Fruit fly (Drosophila melanogaster): ENCODE results near the gene glu.

The glu gene

dm6 chr2L:16738206-16738900 is at the start of gene glu, which contains the start of gene ChLD3:
TSS of gene glu (minus strand) at chr2L:16738388.
TSS of gene ChLD3 (plus strand) at chr2L:16738850.
- TF ChIP-seq dsf (GFP tag; optimal IDR thresholded peaks at IDR 0.05; ENCODE audit: borderline replicate concordance) (no peak), ey (GFP tag; optimal IDR thresholded peaks at IDR 0.05) (no peak), Abd-B (GFP tag; optimal IDR thresholded peaks at IDR 0.05) (no peak), Hr78 (GFP tag; optimal IDR thresholded peaks at IDR 0.05) (no peak), Myc (optimal IDR thresholded peaks at IDR 0.05) (no peak), Sp1 (GFP tag; optimal IDR thresholded peaks at IDR 0.05) (no peak)

DNA sequence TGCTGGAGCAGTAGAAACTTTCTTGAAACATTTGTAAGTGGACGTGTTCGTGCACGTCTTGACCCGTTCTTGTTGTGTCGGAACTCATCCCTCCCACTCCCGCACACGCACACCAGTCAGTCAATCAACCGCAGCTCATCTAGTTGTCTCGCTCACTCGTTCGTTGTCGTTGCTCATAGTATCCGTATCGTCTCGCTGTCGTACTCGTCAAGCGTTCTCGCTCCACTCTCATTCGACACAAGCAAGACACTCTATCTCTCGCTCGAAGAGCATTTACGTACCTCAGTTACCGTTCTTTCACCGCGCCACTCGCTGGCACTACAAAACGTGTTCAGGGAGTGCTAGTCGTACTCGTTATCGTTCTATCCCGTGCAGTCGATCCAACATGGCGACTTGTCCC is 49.4 kb upstream of the glu start:
- TF ChIP-seq GATAd (GFP tag; optimal IDR thresholded peaks at IDR 0.05) (no peak), lola (GFP tag; optimal IDR thresholded peaks at IDR 0.05) (no peak), Mio (GFP tag; optimal IDR thresholded peaks at IDR 0.05) (no peak), foxo (GFP tag; optimal IDR thresholded peaks at IDR 0.05) (no peak), Hr78 (GFP tag; optimal IDR thresholded peaks at IDR 0.05) (no peak), OdsH (GFP tag; optimal IDR thresholded peaks at IDR 0.05) (no peak), sv (GFP tag; optimal IDR thresholded peaks at IDR 0.05) (no peak), Dif (GFP tag; optimal IDR thresholded peaks at IDR 0.05; ENCODE audit: partially characterized antibody) (no peak), N (GFP tag; optimal IDR thresholded peaks at IDR 0.05) (no peak), rgr (GFP tag; optimal IDR thresholded peaks at IDR 0.05) (no peak), woc (GFP tag; optimal IDR thresholded peaks at IDR 0.05) (no peak), br (GFP tag; optimal IDR thresholded peaks at IDR 0.05) (no peak), Jra (GFP tag; optimal IDR thresholded peaks at IDR 0.05) (no peak), pan (optimal IDR thresholded peaks at IDR 0.05) (no peak), h (GFP tag; optimal IDR thresholded peaks at IDR 0.05) (no peak), CrebA (GFP tag; optimal IDR thresholded peaks at IDR 0.05; ENCODE audit: borderline replicate concordance) (no peak), jim (GFP tag; optimal IDR thresholded peaks at IDR 0.05) (no peak)

- no peak for TF ChIP-seq Hr83 (GFP tag; optimal IDR thresholded peaks at IDR 0.05; ENCODE audit: poor library complexity, severe bottlenecking)
- no peak for TF ChIP-seq woc (GFP tag; optimal IDR thresholded peaks at IDR 0.05)
- TF ChIP-seq Jra (GFP tag; optimal IDR thresholded peaks at IDR 0.05): no peak
- TF ChIP-seq tai (GFP tag; optimal IDR thresholded peaks at IDR 0.05): no peak
- TF ChIP-seq psq (GFP tag; optimal IDR thresholded peaks at IDR 0.05): no peak
- no peak for TF ChIP-seq sage (GFP tag; optimal IDR thresholded peaks at IDR 0.05)
- TF ChIP-seq h (GFP tag; optimal IDR thresholded peaks at IDR 0.05): no peak
- TF ChIP-seq Vsx2 (GFP tag; optimal IDR thresholded peaks at IDR 0.05; ENCODE audit: partially characterized antibody): no peak
- no peak for TF ChIP-seq Abd-B (GFP tag; optimal IDR thresholded peaks at IDR 0.05)
- TF ChIP-seq Hnf4 (GFP tag; optimal IDR thresholded peaks at IDR 0.05): no peak
- TF ChIP-seq ey (GFP tag; optimal IDR thresholded peaks at IDR 0.05): no peak
Measured at dm6 chr2L:16766070-16766752, 28.0 kb upstream of the glu start, which contains the start of gene Mhc. TSS of gene Mhc (plus strand) at chr2L:16766566.

DNA sequence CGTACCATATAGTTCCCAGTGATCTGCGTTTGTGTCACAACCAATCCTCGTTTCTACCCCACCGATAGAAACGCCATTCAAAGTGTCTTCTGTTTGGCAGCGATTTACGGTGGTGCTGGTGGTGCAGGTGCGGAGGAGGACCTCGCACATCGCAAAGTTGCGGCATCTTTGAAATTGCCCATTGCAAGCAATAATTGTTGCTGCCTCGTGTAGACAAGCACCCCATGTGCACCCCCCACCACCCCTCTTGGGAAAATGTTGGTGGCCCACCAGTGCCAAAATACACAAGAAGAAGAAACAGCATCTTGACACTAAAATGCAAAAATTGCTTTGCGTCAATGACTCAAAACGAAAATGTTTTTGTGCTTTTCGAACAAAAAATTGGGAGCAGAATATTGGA is 26.3 kb upstream of the glu start:
- TF ChIP-seq Hr83 (GFP tag; optimal IDR thresholded peaks at IDR 0.05; ENCODE audit: poor library complexity, severe bottlenecking): no peak
- TF ChIP-seq woc (GFP tag; optimal IDR thresholded peaks at IDR 0.05): no peak
- no peak for TF ChIP-seq dl (GFP tag; optimal IDR thresholded peaks at IDR 0.05; ENCODE audit: insufficient read depth in 1 of 2, partially characterized antibody in 2 of 2)
- no peak for TF ChIP-seq ey (GFP tag; optimal IDR thresholded peaks at IDR 0.05)
- no peak for TF ChIP-seq rgr (GFP tag; optimal IDR thresholded peaks at IDR 0.05)
- TF ChIP-seq Dif (GFP tag; optimal IDR thresholded peaks at IDR 0.05; ENCODE audit: partially characterized antibody): no peak
- no peak for TF ChIP-seq Hr78 (GFP tag; optimal IDR thresholded peaks at IDR 0.05)
- no peak for TF ChIP-seq Mio (GFP tag; optimal IDR thresholded peaks at IDR 0.05)
- TF ChIP-seq sv (GFP tag; optimal IDR thresholded peaks at IDR 0.05): no peak
- TF ChIP-seq pan (optimal IDR thresholded peaks at IDR 0.05): no peak

dm6 chr2L:16761891-16762290 is 23.7 kb upstream of the glu start:
- TF ChIP-seq usp (GFP tag; optimal IDR thresholded peaks at IDR 0.05) (no peak), Abd-B (GFP tag; optimal IDR thresholded peaks at IDR 0.05) (no peak), Rel (GFP tag; optimal IDR thresholded peaks at IDR 0.05) (no peak), Rel (tag; optimal IDR thresholded peaks at IDR 0.05) (no peak), OdsH (GFP tag; optimal IDR thresholded peaks at IDR 0.05) (no peak), sv (GFP tag; optimal IDR thresholded peaks at IDR 0.05) (no peak), Dfd (GFP tag; optimal IDR thresholded peaks at IDR 0.05) (no peak), Hr78 (GFP tag; optimal IDR thresholded peaks at IDR 0.05) (no peak), foxo (GFP tag; optimal IDR thresholded peaks at IDR 0.05) (no peak), jim (GFP tag; optimal IDR thresholded peaks at IDR 0.05) (no peak)
